Worm (Caenorhabditis elegans): ENCODE results near the gene try-12.

try-12 gene

DNA sequence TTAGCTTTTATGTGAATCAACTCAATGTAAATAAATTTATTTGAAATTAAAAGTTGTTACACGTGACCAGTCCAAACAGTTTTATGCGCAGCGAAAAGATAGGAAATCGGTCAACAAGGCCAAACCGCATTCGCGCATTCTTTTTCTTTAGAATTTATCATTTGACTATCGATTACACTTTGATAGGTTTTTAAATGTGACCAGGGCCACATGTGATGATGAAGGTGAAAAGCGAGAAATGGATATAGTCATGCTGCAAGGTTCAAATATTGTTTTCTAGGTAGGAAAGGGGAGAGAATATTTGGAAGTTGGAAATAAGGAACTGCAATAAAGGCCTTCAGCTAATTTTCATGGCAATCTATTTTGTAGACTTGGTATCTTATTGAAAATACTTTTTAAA is 12.2 kb upstream of the try-12 start (continued):
- no peak for TF ChIP-seq zag-1 (tag; optimal IDR thresholded peaks at IDR 0.05)
- peak; percentile 77 for TF ChIP-seq nhr-90 (tag; optimal IDR thresholded peaks at IDR 0.05; ENCODE audit: poor library complexity)
- TF ChIP-seq alr-1 (tag; optimal IDR thresholded peaks at IDR 0.05; ENCODE audit: borderline replicate concordance) = no peak
- TF ChIP-seq blmp-1 (tag; optimal IDR thresholded peaks at IDR 0.05) = peak; percentile 94
- no peak for TF ChIP-seq Y116A8C.19 (tag; optimal IDR thresholded peaks at IDR 0.05; ENCODE audit: borderline replicate concordance)
- TF ChIP-seq ces-1 (GFP tag; optimal IDR thresholded peaks at IDR 0.05) = no peak
- TF ChIP-seq zip-4 (GFP tag; optimal IDR thresholded peaks at IDR 0.05) = no peak
- TF ChIP-seq nhr-19 (GFP tag; conservative IDR thresholded peaks at IDR 0.05) = peak; percentile 79
- TF ChIP-seq fkh-8 (tag; optimal IDR thresholded peaks at IDR 0.05) = no peak
- peak; percentile 80 for TF ChIP-seq nhr-20 (tag; optimal IDR thresholded peaks at IDR 0.05)
- peak; percentile 71 for TF ChIP-seq lin-14 (GFP tag; optimal IDR thresholded peaks at IDR 0.05)
- peak; percentile 4 for TF ChIP-seq swsn-7 (tag; optimal IDR thresholded peaks at IDR 0.05)
- TF ChIP-seq sox-4 (tag; optimal IDR thresholded peaks at IDR 0.05) = no peak
- no peak for TF ChIP-seq egl-27 (tag; optimal IDR thresholded peaks at IDR 0.05)
- TF ChIP-seq C34B4.2 (tag; optimal IDR thresholded peaks at IDR 0.05) = no peak
- TF ChIP-seq nhr-71 (tag; optimal IDR thresholded peaks at IDR 0.05) = peak; percentile 80
- peak; percentile 21 for TF ChIP-seq vab-15 (tag; optimal IDR thresholded peaks at IDR 0.05)
- TF ChIP-seq nhr-12 (tag; optimal IDR thresholded peaks at IDR 0.05) = no peak
- TF ChIP-seq lin-39 (tag; optimal IDR thresholded peaks at IDR 0.05) = no peak
- no peak for TF ChIP-seq fos-1 (tag; optimal IDR thresholded peaks at IDR 0.05)
- TF ChIP-seq nhr-76 (tag; optimal IDR thresholded peaks at IDR 0.05) = no peak
- no peak for TF ChIP-seq ceh-8 (GFP tag; optimal IDR thresholded peaks at IDR 0.05)
- peak; percentile 67 for TF ChIP-seq ztf-4 (tag; optimal IDR thresholded peaks at IDR 0.05)
- TF ChIP-seq aha-1 (tag; optimal IDR thresholded peaks at IDR 0.05) = no peak
- TF ChIP-seq C16A3.4 (tag; optimal IDR thresholded peaks at IDR 0.05) = peak; percentile 32
- TF ChIP-seq nhr-11 (tag; optimal IDR thresholded peaks at IDR 0.05) = no peak
- peak; percentile 54 for TF ChIP-seq skn-1 (tag; optimal IDR thresholded peaks at IDR 0.05)
- TF ChIP-seq egl-13 (tag; optimal IDR thresholded peaks at IDR 0.05) = no peak
- TF ChIP-seq ceh-82 (tag; optimal IDR thresholded peaks at IDR 0.05) = no peak
- no peak for TF ChIP-seq isw-1 (GFP tag; IDR thresholded peaks at IDR 0.05)
- TF ChIP-seq C04F5.9 (tag; optimal IDR thresholded peaks at IDR 0.05) = no peak
- TF ChIP-seq pqm-1 (tag; optimal IDR thresholded peaks at IDR 0.05) = no peak
- peak in 1 of 2 experiments; percentile 84 for TF ChIP-seq lin-35 (GFP tag; optimal IDR thresholded peaks at IDR 0.05)
- no peak for TF ChIP-seq unc-98 (GFP tag; IDR thresholded peaks at IDR 0.05)
- TF ChIP-seq tlp-1 (tag; optimal IDR thresholded peaks at IDR 0.05) = no peak
- no peak for TF ChIP-seq lin-13 (GFP tag; optimal IDR thresholded peaks at IDR 0.05)
- no peak for TF ChIP-seq nhr-237 (tag; optimal IDR thresholded peaks at IDR 0.05)
- TF ChIP-seq lin-15B (tag; optimal IDR thresholded peaks at IDR 0.05) = no peak
- no peak for TF ChIP-seq ets-5 (GFP tag; IDR thresholded peaks at IDR 0.05)
- TF ChIP-seq sptf-1 (tag; optimal IDR thresholded peaks at IDR 0.05) = no peak
- peak; percentile 72 for TF ChIP-seq unc-130 (tag; optimal IDR thresholded peaks at IDR 0.05)
- TF ChIP-seq sup-37 (GFP tag; optimal IDR thresholded peaks at IDR 0.05) = no peak
- peak in 1 of 2 experiments; percentile 44 for TF ChIP-seq lsy-2 (tag; optimal IDR thresholded peaks at IDR 0.05)
- no peak for TF ChIP-seq ztf-11 (tag; optimal IDR thresholded peaks at IDR 0.05)
- no peak for TF ChIP-seq unc-62 (GFP tag; optimal IDR thresholded peaks at IDR 0.05)

ce11 chrV:7437538-7437937 is 11.6 kb upstream of the try-12 start, which contains the start of gene F25E5.9:
Gene F25E5.9, minus strand, starts transcription at chrV:7437919.
- TF ChIP-seq egl-13 (tag; optimal IDR thresholded peaks at IDR 0.05) (no peak), aha-1 (tag; optimal IDR thresholded peaks at IDR 0.05) (no peak), fkh-10 (GFP tag; optimal IDR thresholded peaks at IDR 0.05) (peak; percentile 38), ceh-82 (tag; optimal IDR thresholded peaks at IDR 0.05) (peak in 1 of 3 experiments; percentile 25), dsc-1 (tag; optimal IDR thresholded peaks at IDR 0.05) (peak; percentile 2), lsy-2 (tag; optimal IDR thresholded peaks at IDR 0.05) (peak in 1 of 2 experiments; percentile 27), efl-1 (optimal IDR thresholded peaks at IDR 0.05) (peak in 1 of 2 experiments; percentile 11), efl-1 (GFP tag; optimal IDR thresholded peaks at IDR 0.05 in 1 of 2) (no peak), dpl-1 (GFP tag; optimal IDR thresholded peaks at IDR 0.05) (peak in 1 of 3 experiments; percentile 11), lin-14 (GFP tag; optimal IDR thresholded peaks at IDR 0.05) (peak; percentile 86), unc-86 (tag; optimal IDR thresholded peaks at IDR 0.05) (peak; percentile 5), hlh-17 (GFP tag; optimal IDR thresholded peaks at IDR 0.05; ENCODE audit: borderline replicate concordance) (no peak), fkh-8 (tag; optimal IDR thresholded peaks at IDR 0.05) (peak; percentile 29)
